Worm (Caenorhabditis elegans) whole organism, L3 larva: ENCODE results near the gene vab-1.

Experiments
- R02D3.7 ChIP-seq: fragments of 150-350 bp; optimal IDR thresholded peaks from 2 replicates; lab custom pipeline; 2014; ENCODE audit warnings: missing biosample characterization, missing genetic modification characterization
- aly-2 ChIP-seq: fragments of 150-350 bp; optimal IDR thresholded peaks from 2 replicates; lab custom pipeline; 2014; ENCODE audit warnings: missing biosample characterization, missing genetic modification characterization
- ama-1 ChIP-seq: fragments of 150-350 bp; optimal IDR thresholded peaks from 2 replicates; lab custom pipeline; 2018
- ceh-28 ChIP-seq: fragments of 150-350 bp; optimal IDR thresholded peaks from 2 replicates; lab custom pipeline; 2014; ENCODE audit warnings: missing biosample characterization, missing genetic modification reagents, missing genetic modification characterization
- daf-12 ChIP-seq: fragments of 150-350 bp; optimal IDR thresholded peaks from 2 replicates; lab custom pipeline; 2014; ENCODE audit warnings: missing biosample characterization, missing genetic modification reagents, missing genetic modification characterization
- elt-1 ChIP-seq: fragments of 150-350 bp; optimal IDR thresholded peaks from 2 replicates; lab custom pipeline; 2014; ENCODE audit warnings: missing biosample characterization, missing genetic modification characterization
- elt-2 ChIP-seq: sonication (generic microtip); optimal IDR thresholded peaks from 2 replicates; lab custom pipeline; 2016; ENCODE audit warnings: missing genetic modification reagents, mild to moderate bottlenecking, missing genetic modification characterization, missing compliant biosample characterization
- elt-3 ChIP-seq, 3 experiments: fragments of 150-350 bp in 1 of 3; sonication (generic microtip) in 2 of 3; optimal IDR thresholded peaks; 2 replicates in 2 of 3; 4 replicates in 1 of 3; lab custom pipeline; 2014 to 2017; ENCODE audit warnings: missing biosample characterization in 3 of 3, missing genetic modification characterization in 3 of 3
- eor-1 ChIP-seq, 2 experiments: fragments of 150-350 bp; optimal IDR thresholded peaks; 2 replicates each; lab custom pipeline; 2014 to 2018; ENCODE audit warnings: missing biosample characterization in 2 of 2, missing genetic modification characterization in 2 of 2
- fkh-10 ChIP-seq: sonication (generic microtip); optimal IDR thresholded peaks from 2 replicates; lab custom pipeline; 2017; ENCODE audit warnings: missing biosample characterization, missing genetic modification reagents, missing genetic modification characterization
- fos-1 ChIP-seq: fragments of 150-350 bp; optimal IDR thresholded peaks from 2 replicates; lab custom pipeline; 2014; ENCODE audit warnings: missing biosample characterization, missing genetic modification characterization
- hmg-11 ChIP-seq: sonication (generic microtip); optimal IDR thresholded peaks from 2 replicates; lab custom pipeline; 2016; ENCODE audit warnings: missing genetic modification characterization, missing compliant biosample characterization
- jun-1 ChIP-seq: fragments of 150-350 bp; optimal IDR thresholded peaks from 2 replicates; lab custom pipeline; 2014; ENCODE audit warnings: missing biosample characterization, missing genetic modification reagents, missing genetic modification characterization
- lin-15B ChIP-seq: fragments of 150-350 bp; optimal IDR thresholded peaks from 2 replicates; lab custom pipeline; 2014; ENCODE audit warnings: missing biosample characterization, missing genetic modification characterization
- lin-39 ChIP-seq: fragments of 150-350 bp; optimal IDR thresholded peaks from 2 replicates; lab custom pipeline; 2018; ENCODE audit warnings: missing biosample characterization, missing genetic modification reagents, missing genetic modification characterization
- lsy-12 ChIP-seq: sonication (generic microtip); optimal IDR thresholded peaks from 2 replicates; lab custom pipeline; 2016; ENCODE audit warnings: mild to moderate bottlenecking, missing genetic modification characterization, missing compliant biosample characterization
- nhr-12 ChIP-seq: fragments of 150-350 bp; optimal IDR thresholded peaks from 2 replicates; lab custom pipeline; 2014; ENCODE audit warnings: missing biosample characterization, missing genetic modification characterization
- nhr-23 ChIP-seq: fragments of 150-350 bp; optimal IDR thresholded peaks from 2 replicates; lab custom pipeline; 2014; ENCODE audit warnings: missing biosample characterization, missing genetic modification reagents, missing genetic modification characterization
- nhr-237 ChIP-seq: fragments of 150-350 bp; optimal IDR thresholded peaks from 2 replicates; lab custom pipeline; 2014; ENCODE audit warnings: missing biosample characterization, missing genetic modification characterization
- nhr-25 ChIP-seq: sonication (generic microtip); optimal IDR thresholded peaks from 2 replicates; lab custom pipeline; 2017; ENCODE audit warnings: missing biosample characterization, missing genetic modification characterization
- nhr-28 ChIP-seq: fragments of 150-350 bp; optimal IDR thresholded peaks from 2 replicates; lab custom pipeline; 2014; ENCODE audit warnings: missing biosample characterization, missing genetic modification characterization
- nhr-67 ChIP-seq: fragments of 150-350 bp; optimal IDR thresholded peaks from 2 replicates; lab custom pipeline; 2014; ENCODE audit warnings: missing biosample characterization, missing genetic modification characterization
- pha-4 ChIP-seq: fragments of 150-350 bp; optimal IDR thresholded peaks from 2 replicates; lab custom pipeline; 2014; ENCODE audit warnings: missing biosample characterization, missing genetic modification reagents, missing genetic modification characterization
- pqm-1 ChIP-seq: fragments of 150-350 bp; optimal IDR thresholded peaks from 2 replicates; lab custom pipeline; 2017; ENCODE audit warnings: missing biosample characterization, missing genetic modification characterization, inconsistent platforms
- snpc-4 ChIP-seq: fragments of 150-350 bp; optimal IDR thresholded peaks from 2 replicates; lab custom pipeline; 2014; ENCODE audit warnings: missing biosample characterization, missing genetic modification characterization
- tbx-2 ChIP-seq: sonication (generic microtip); optimal IDR thresholded peaks from 2 replicates; lab custom pipeline; 2016; ENCODE audit warnings: mild to moderate bottlenecking, missing genetic modification characterization, missing compliant biosample characterization
- unc-39 ChIP-seq: sonication (generic microtip); optimal IDR thresholded peaks from 4 replicates; lab custom pipeline; 2017; ENCODE audit warnings: missing biosample characterization, missing genetic modification characterization
- zag-1 ChIP-seq: fragments of 150-350 bp; optimal IDR thresholded peaks from 2 replicates; lab custom pipeline; 2014; ENCODE audit warnings: missing biosample characterization, missing genetic modification characterization
- ztf-11 ChIP-seq: fragments of 150-350 bp; optimal IDR thresholded peaks from 2 replicates; lab custom pipeline; 2014; ENCODE audit warnings: missing biosample characterization, missing genetic modification characterization
- ztf-4 ChIP-seq: fragments of 150-350 bp; optimal IDR thresholded peaks from 2 replicates; lab custom pipeline; 2014; ENCODE audit warnings: missing biosample characterization, missing genetic modification characterization

The vab-1 gene

DNA sequence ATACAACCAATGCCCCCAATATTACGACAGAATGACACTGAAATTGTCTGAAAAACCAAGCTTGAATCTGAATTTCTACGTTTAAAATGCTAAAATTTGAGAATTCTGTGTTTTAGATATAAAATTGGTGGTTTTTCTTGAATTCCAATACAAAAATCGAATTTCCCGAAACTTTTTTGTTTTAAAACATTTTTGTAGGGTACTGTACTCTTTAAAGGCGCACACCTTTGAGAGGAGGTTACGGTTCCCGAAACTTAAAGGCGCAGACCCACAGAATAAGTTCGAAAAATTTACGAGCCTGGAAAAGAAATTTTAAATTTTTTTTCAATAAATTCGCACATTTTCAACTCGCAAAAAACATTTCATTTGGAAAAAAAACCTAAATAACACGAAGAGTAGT is 32.9 kb downstream of the vab-1 start:
- TF ChIP-seq fos-1 (tag; lab: Kevin White, UChicago) (no peak), nhr-12 (no peak), lin-39 (tag; lab: Kevin White, UChicago) (no peak), pha-4 (tag; lab: Kevin White, UChicago) (no peak), ztf-11 (tag; lab: Kevin White, UChicago) (no peak), elt-3 (tag; optimal IDR thresholded peaks at IDR 0.05; lab: Kevin White, UChicago) (no peak), ceh-28 (tag; lab: Kevin White, UChicago) (no peak), elt-1 (tag; lab: Kevin White, UChicago) (no peak), hmg-11 (tag; lab: Kevin White, UChicago) (no peak), nhr-23 (tag; lab: Kevin White, UChicago) (no peak)

DNA sequence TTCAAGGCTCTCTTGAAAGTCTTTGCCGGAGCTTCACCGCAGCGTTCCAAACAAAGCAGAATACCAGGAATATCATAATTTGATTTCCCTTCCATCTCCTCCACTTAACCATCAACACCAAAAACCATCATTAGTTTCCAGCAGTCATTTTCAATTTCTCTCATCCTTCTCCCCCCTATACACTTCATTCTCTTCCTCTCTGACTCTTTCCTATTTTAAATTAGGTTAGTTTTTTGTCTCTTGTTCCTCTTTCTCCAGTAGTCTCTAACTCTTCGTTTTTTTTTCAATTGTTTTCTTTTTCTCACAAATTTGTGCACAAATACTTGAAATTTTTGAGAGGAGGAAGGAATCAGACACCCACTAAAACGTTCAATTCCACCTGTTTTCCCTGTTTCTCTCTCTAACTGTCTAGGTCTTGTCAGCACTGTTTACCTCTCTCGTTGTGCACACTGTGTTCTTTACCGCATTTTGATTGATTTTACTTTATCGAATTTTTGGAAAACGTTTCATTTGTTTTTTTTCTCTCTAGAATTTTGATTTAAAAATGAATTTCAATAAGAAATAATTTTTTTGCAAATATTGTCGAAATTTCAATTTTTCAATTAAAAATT is 35.0 kb downstream of the vab-1 start:
- TF ChIP-seq fkh-10 (peak; percentile 87), ama-1 (lab: Kevin White, UChicago) (no peak), elt-2 (peak; percentile 37), pha-4 (tag; lab: Kevin White, UChicago) (peak; percentile 79), ztf-11 (tag; lab: Kevin White, UChicago) (no peak), lin-15B (tag; lab: Kevin White, UChicago) (no peak), pqm-1 (tag; lab: Kevin White, UChicago) (peak; percentile 40)

DNA sequence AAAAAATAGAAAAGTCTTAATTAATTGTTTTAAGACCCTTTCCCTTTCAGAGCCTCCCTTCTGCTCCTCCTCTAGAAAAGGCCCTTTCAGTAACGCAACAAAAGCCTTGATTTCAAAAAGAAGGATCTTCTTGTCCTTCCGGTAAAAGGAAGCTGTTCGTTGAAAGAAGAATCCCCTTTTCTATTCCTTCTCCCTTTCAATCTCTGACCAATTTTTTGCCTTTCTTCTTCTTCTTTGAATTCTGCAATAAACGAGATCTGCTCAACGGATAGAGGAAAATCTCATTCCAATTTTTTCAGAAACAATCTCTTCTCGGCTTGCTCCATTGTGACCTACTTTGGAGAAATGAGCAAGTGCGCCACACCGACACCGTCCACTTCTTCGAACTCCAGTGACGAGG is 36.3 kb downstream of the vab-1 start, which contains the start of gene F35D11.3:
TSS of gene F35D11.3 (plus strand) at position 300 of the 400 bp plus-strand sequence.
- no peak for TF ChIP-seq nhr-12
- peak; percentile 63 for TF ChIP-seq fkh-10

DNA sequence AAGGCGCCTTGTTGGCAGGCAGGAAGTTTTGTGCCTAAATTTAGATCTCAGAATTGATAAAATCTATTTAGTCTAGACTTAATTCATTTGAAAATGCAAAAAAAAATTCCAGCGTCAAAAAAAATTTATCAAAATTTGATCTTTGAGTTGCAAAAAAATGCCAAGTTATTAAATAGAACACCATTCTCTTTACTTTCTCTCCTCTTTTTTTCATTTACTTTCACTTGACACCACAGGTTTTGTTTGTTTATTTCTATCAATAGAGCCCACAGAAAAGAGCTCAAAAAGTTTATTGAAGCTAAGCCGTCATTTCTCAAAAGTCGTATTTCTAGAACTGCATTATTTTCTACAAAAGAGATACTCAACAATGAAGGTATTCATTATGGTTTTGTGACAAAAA is 40.9 kb downstream of the vab-1 start, which contains the start of gene pqn-35:
TSS of gene pqn-35 (plus strand) at position 301 of the 400 bp plus-strand sequence.
- TF ChIP-seq pha-4 (tag; lab: Kevin White, UChicago) (peak; percentile 43), lin-15B (tag; lab: Kevin White, UChicago) (no peak), ztf-4 (no peak), daf-12 (tag; lab: Kevin White, UChicago) (no peak), tbx-2 (tag; lab: Kevin White, UChicago) (no peak)

DNA sequence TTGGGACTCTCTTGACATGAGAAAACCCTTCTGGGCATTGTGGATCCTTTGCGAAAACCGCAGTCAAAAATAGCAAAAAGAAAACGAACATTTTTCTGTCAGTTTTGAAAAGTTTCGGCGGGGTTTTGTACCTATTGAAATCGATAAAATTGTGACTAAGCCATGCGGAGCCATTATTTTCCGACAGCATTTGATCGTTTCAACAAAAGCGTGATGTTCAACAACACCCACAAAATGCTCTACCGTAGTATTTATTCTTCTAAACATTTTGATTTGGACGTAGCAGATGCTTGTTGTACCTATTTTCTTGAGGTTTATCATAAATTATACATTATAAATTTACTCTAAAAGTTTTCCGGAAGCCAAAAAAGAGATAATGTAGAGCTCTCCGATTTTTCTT is 44.6 kb downstream of the vab-1 start, which contains the start of gene clec-136:
TSS of gene clec-136 (minus strand) at position 101 of the 400 bp plus-strand sequence.
- TF ChIP-seq hmg-11 (tag; lab: Kevin White, UChicago): no peak
- no peak for TF ChIP-seq fos-1 (tag; lab: Kevin White, UChicago)
- TF ChIP-seq pha-4 (tag; lab: Kevin White, UChicago): no peak
- no peak for TF ChIP-seq lsy-12 (tag; lab: Kevin White, UChicago)
- no peak for TF ChIP-seq nhr-237 (tag; lab: Kevin White, UChicago)
- TF ChIP-seq R02D3.7 (tag; lab: Kevin White, UChicago): no peak
- TF ChIP-seq nhr-28 (tag; lab: Kevin White, UChicago): no peak
- no peak for TF ChIP-seq unc-39 (tag; lab: Kevin White, UChicago)
- TF ChIP-seq elt-1 (tag; lab: Kevin White, UChicago): no peak
- TF ChIP-seq nhr-25: no peak
- TF ChIP-seq nhr-67 (tag; lab: Kevin White, UChicago): no peak

DNA sequence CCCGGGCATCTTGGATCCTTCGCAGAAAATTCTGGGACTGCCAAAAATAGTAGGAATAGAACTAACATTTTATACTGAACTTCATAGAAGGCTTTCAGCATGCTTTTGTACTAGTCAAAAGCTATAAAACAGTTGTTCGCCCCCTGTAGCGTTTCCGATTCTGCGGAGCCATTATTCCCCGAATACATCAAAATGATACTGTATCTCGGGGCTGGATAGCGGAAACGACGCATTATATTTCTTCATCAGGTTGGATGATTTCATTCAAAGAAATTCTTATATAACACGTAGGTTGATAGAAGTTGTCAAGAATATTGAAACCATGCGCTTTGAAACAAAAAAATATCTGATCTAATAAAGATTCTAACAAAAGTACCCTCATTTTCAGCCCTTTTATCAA is 46.2 kb downstream of the vab-1 start, which contains the start of gene clec-137:
TSS of gene clec-137 (minus strand) at position 101 of the 400 bp plus-strand sequence.
- TF ChIP-seq nhr-67 (tag; lab: Kevin White, UChicago): no peak
- no peak for TF ChIP-seq ztf-11 (tag; lab: Kevin White, UChicago)
- no peak for TF ChIP-seq zag-1 (tag; lab: Kevin White, UChicago)
- TF ChIP-seq snpc-4: no peak
- TF ChIP-seq tbx-2 (tag; lab: Kevin White, UChicago): no peak
- TF ChIP-seq eor-1 (tag; optimal IDR thresholded peaks at IDR 0.05; lab: Kevin White, UChicago): no peak
- TF ChIP-seq nhr-23 (tag; lab: Kevin White, UChicago): no peak
- TF ChIP-seq aly-2 (tag; lab: Kevin White, UChicago): no peak
- no peak for TF ChIP-seq jun-1 (tag; lab: Kevin White, UChicago)
- no peak for TF ChIP-seq lin-39 (tag; lab: Kevin White, UChicago)
- TF ChIP-seq, all 47 proteins: peak for 0
